Fruit fly (Drosophila melanogaster): ENCODE measurements around the gene CG7011.

- no peak for TF ChIP-seq CG6163 (GFP tag; IDR thresholded peaks at IDR 0.05)
- no peak for TF ChIP-seq CG9139 (GFP tag; optimal IDR thresholded peaks at IDR 0.05)
- TF ChIP-seq fd59A (GFP tag; optimal IDR thresholded peaks at IDR 0.05), result peak; percentile 6
- TF ChIP-seq dsx (GFP tag; optimal IDR thresholded peaks at IDR 0.05; ENCODE audit: poor library complexity, severe bottlenecking), result no peak
- peak; percentile 41 for TF ChIP-seq CG32006 (GFP tag; optimal IDR thresholded peaks at IDR 0.05)
- no peak for TF ChIP-seq ss (GFP tag; optimal IDR thresholded peaks at IDR 0.05)
- no peak for TF ChIP-seq Gug (GFP tag; IDR thresholded peaks at IDR 0.05)
- TF ChIP-seq Sox15 (GFP tag; optimal IDR thresholded peaks at IDR 0.05), result no peak
Measured at dm6 chr3L:15192172-15192571, 28.7 kb upstream of the CG7011 start.
